Fruit fly (Drosophila melanogaster) whole organism, embryonic: ENCODE data around the gene CG1738.
A peak's percentile ranks its signal among the peaks of the same experiment; 100 is the strongest.

Experiments
- B-H1 ChIP-seq: fragments of 200-800 bp; sonication (Bioruptor generic); IDR thresholded peaks from 3 replicates; pipeline ENCODE4 v1.3.6; 2022; ENCODE audit warnings: missing biosample characterization, missing genetic modification characterization
- CG10147 ChIP-seq: fragments of 200-800 bp; sonication (Bioruptor generic); optimal IDR thresholded peaks from 2 replicates; lab custom pipeline; 2019; ENCODE audit warnings: missing biosample characterization, mild to moderate bottlenecking, missing genetic modification characterization, moderate library complexity
- CG11456 ChIP-seq: fragments of 200-800 bp; sonication (Bioruptor generic); IDR thresholded peaks from 3 replicates; pipeline ENCODE4 v1.3.6; 2022; ENCODE audit warnings: missing biosample characterization, missing genetic modification characterization
- CG11560 ChIP-seq: fragments of 200-800 bp; sonication (Bioruptor generic); IDR thresholded peaks from 3 replicates; pipeline ENCODE4 v1.3.6; 2022; ENCODE audit warnings: missing biosample characterization, missing genetic modification characterization
- CG12391 ChIP-seq: fragments of 200-800 bp; sonication (Bioruptor generic); optimal IDR thresholded peaks from 3 replicates; lab custom pipeline; 2018; ENCODE audit warnings: missing biosample characterization, mild to moderate bottlenecking, missing genetic modification characterization, moderate library complexity
- CG14014 ChIP-seq: fragments of 200-800 bp; sonication (Bioruptor generic); IDR thresholded peaks from 2 replicates; pipeline ENCODE4 v1.3.6; 2022; ENCODE audit warnings: missing biosample characterization, missing genetic modification characterization
- CG15479 ChIP-seq: fragments of 200-800 bp; sonication (Bioruptor generic); optimal IDR thresholded peaks from 3 replicates; lab custom pipeline; 2019; ENCODE audit warnings: missing biosample characterization, mild to moderate bottlenecking, missing genetic modification characterization, moderate library complexity
- CG16779 ChIP-seq: fragments of 200-800 bp; sonication (Bioruptor generic); IDR thresholded peaks from 2 replicates; pipeline ENCODE4 v1.3.6; 2022; ENCODE audit warnings: missing biosample characterization, missing genetic modification characterization
- CG2875 ChIP-seq: fragments of 200-800 bp; sonication (Bioruptor generic); optimal IDR thresholded peaks from 2 replicates; lab custom pipeline; 2017; ENCODE audit warnings: missing biosample characterization, mild to moderate bottlenecking, missing genetic modification characterization, missing genetic modification reagents
- CG31441 ChIP-seq: fragments of 200-800 bp; sonication (Bioruptor generic); IDR thresholded peaks from 2 replicates; pipeline ENCODE4 v1.3.6; 2022; ENCODE audit warnings: missing biosample characterization, missing genetic modification characterization
- CG3163 ChIP-seq: fragments of 200-800 bp; sonication (Bioruptor generic); optimal IDR thresholded peaks from 3 replicates; lab custom pipeline; 2016; ENCODE audit warnings: missing biosample characterization, missing genetic modification characterization
- CG33557 ChIP-seq: fragments of 200-800 bp; sonication (Bioruptor generic); optimal IDR thresholded peaks from 2 replicates; lab custom pipeline; 2019; ENCODE audit warnings: missing biosample characterization, mild to moderate bottlenecking, missing genetic modification characterization, moderate library complexity
- CG4282 ChIP-seq: fragments of 200-800 bp; sonication (Bioruptor generic); optimal IDR thresholded peaks from 2 replicates; lab custom pipeline; 2016; ENCODE audit warnings: missing biosample characterization, missing genetic modification characterization
- CG6689 ChIP-seq: fragments of 200-800 bp; sonication (Bioruptor generic); IDR thresholded peaks from 2 replicates; pipeline ENCODE4 v1.3.6; 2022; ENCODE audit warnings: missing biosample characterization, missing genetic modification characterization
- CG7357 ChIP-seq: fragments of 200-800 bp; sonication (Bioruptor generic); IDR thresholded peaks from 3 replicates; pipeline ENCODE4 v1.3.6; 2022; ENCODE audit warnings: missing biosample characterization, missing genetic modification characterization
- CG8359 ChIP-seq: fragments of 200-800 bp; sonication (Bioruptor generic); optimal IDR thresholded peaks from 2 replicates; lab custom pipeline; 2017; ENCODE audit warnings: missing biosample characterization, mild to moderate bottlenecking, missing genetic modification characterization, borderline replicate concordance
- CTCF ChIP-seq: fragments of 200-800 bp; sonication (Bioruptor generic); optimal IDR thresholded peaks from 2 replicates; lab custom pipeline; 2017; ENCODE audit warnings: missing biosample characterization, mild to moderate bottlenecking, missing genetic modification characterization, moderate library complexity
- Doc3 ChIP-seq: fragments of 200-800 bp; sonication (Bioruptor generic); IDR thresholded peaks from 3 replicates; pipeline ENCODE4 v1.3.6; 2022; ENCODE audit warnings: missing biosample characterization, missing genetic modification characterization; ENCODE audit not compliant: partially characterized antibody
- Dp ChIP-seq: fragments of 200-800 bp; sonication (Bioruptor generic); optimal IDR thresholded peaks from 2 replicates; lab custom pipeline; 2018; ENCODE audit warnings: missing biosample characterization, mild to moderate bottlenecking, missing genetic modification characterization, moderate library complexity
- Gug ChIP-seq: fragments of 200-800 bp; sonication (Bioruptor generic); IDR thresholded peaks from 4 replicates; pipeline ENCODE4 v1.3.6; 2022; ENCODE audit warnings: missing biosample characterization, missing genetic modification characterization
- HmgD ChIP-seq: fragments of 200-800 bp; sonication (Bioruptor generic); optimal IDR thresholded peaks from 3 replicates; lab custom pipeline; 2016; ENCODE audit warnings: missing biosample characterization, missing genetic modification characterization
- HmgZ ChIP-seq: fragments of 200-800 bp; sonication (Bioruptor generic); optimal IDR thresholded peaks from 2 replicates; lab custom pipeline; 2018; ENCODE audit warnings: missing biosample characterization, mild to moderate bottlenecking, missing genetic modification characterization
- Hr78 ChIP-seq, 2 experiments: fragments of 200-800 bp in 1 of 2; fragments of >200 bp in 1 of 2; sonication (Bioruptor generic) in 1 of 2; optimal IDR thresholded peaks; 2 replicates each; lab custom pipeline; 2017 to 2019; ENCODE audit warnings: missing biosample characterization in 2 of 2, missing genetic modification characterization in 2 of 2, mild to moderate bottlenecking in 1 of 2, moderate library complexity in 1 of 2
- Hsf ChIP-seq: fragments of 200-800 bp; sonication (Bioruptor generic); optimal IDR thresholded peaks from 3 replicates; lab custom pipeline; 2016; ENCODE audit warnings: missing biosample characterization, missing genetic modification characterization
- Mad ChIP-seq: fragments of 200-800 bp; sonication (Bioruptor generic); optimal IDR thresholded peaks from 2 replicates; lab custom pipeline; 2016; ENCODE audit warnings: missing biosample characterization, missing genetic modification characterization
- NfI ChIP-seq: fragments of 200-800 bp; sonication (Bioruptor generic); optimal IDR thresholded peaks from 3 replicates; lab custom pipeline; 2018; ENCODE audit warnings: missing biosample characterization, mild to moderate bottlenecking, missing genetic modification characterization, moderate library complexity
- Opbp ChIP-seq: fragments of 200-800 bp; sonication (Bioruptor generic); IDR thresholded peaks from 3 replicates; pipeline ENCODE4 v1.3.6; 2022; ENCODE audit warnings: missing biosample characterization, missing genetic modification characterization; ENCODE audit not compliant: partially characterized antibody
- ac ChIP-seq: fragments of 200-800 bp; sonication (Bioruptor generic); optimal IDR thresholded peaks from 3 replicates; lab custom pipeline; 2017; ENCODE audit warnings: missing biosample characterization, mild to moderate bottlenecking, missing genetic modification characterization
- al ChIP-seq: fragments of 200-800 bp; sonication (Bioruptor generic); IDR thresholded peaks from 2 replicates; pipeline ENCODE4 v1.3.6; 2022; ENCODE audit warnings: missing biosample characterization, missing genetic modification characterization
- bcd ChIP-seq: fragments of 200-800 bp; sonication (Bioruptor generic); optimal IDR thresholded peaks from 2 replicates; lab custom pipeline; 2017; ENCODE audit warnings: missing biosample characterization, mild to moderate bottlenecking, missing genetic modification characterization
- cato ChIP-seq: fragments of 200-800 bp; sonication (Bioruptor generic); optimal IDR thresholded peaks from 2 replicates; lab custom pipeline; 2016; ENCODE audit warnings: missing biosample characterization, missing genetic modification characterization, borderline replicate concordance
- caup ChIP-seq: fragments of 200-800 bp; sonication (Bioruptor generic); optimal IDR thresholded peaks from 3 replicates; lab custom pipeline; 2017; ENCODE audit warnings: missing biosample characterization, mild to moderate bottlenecking, missing genetic modification characterization, moderate library complexity; ENCODE audit not compliant: severe bottlenecking
- ci ChIP-seq: fragments of 200-800 bp; sonication (Bioruptor generic); IDR thresholded peaks from 3 replicates; pipeline ENCODE4 v1.3.6; 2022; ENCODE audit warnings: missing biosample characterization, missing genetic modification characterization
- crol ChIP-seq: fragments of 200-800 bp; sonication (Bioruptor generic); IDR thresholded peaks from 2 replicates; pipeline ENCODE4 v1.3.6; 2022; ENCODE audit warnings: missing biosample characterization, missing genetic modification characterization
- fru ChIP-seq: fragments of >200 bp; optimal IDR thresholded peaks from 2 replicates; lab custom pipeline; 2017
- gce ChIP-seq: fragments of 200-800 bp; sonication (Bioruptor generic); IDR thresholded peaks from 3 replicates; pipeline ENCODE4 v1.3.6; 2022; ENCODE audit warnings: missing biosample characterization, missing genetic modification characterization
- grau ChIP-seq: fragments of 200-800 bp; optimal IDR thresholded peaks from 3 replicates; lab custom pipeline; 2019; ENCODE audit warnings: missing biosample characterization, mild to moderate bottlenecking, missing genetic modification characterization, moderate library complexity
- ind ChIP-seq: fragments of 200-800 bp; sonication (Bioruptor generic); optimal IDR thresholded peaks from 3 replicates; lab custom pipeline; 2016; ENCODE audit warnings: missing biosample characterization, missing genetic modification characterization
- lmd ChIP-seq: fragments of 200-800 bp; sonication (Bioruptor generic); IDR thresholded peaks from 2 replicates; pipeline ENCODE4 v1.3.6; 2022; ENCODE audit warnings: missing biosample characterization, missing genetic modification characterization
- oc ChIP-seq: fragments of 200-800 bp; sonication (Bioruptor generic); optimal IDR thresholded peaks from 2 replicates; lab custom pipeline; 2018; ENCODE audit warnings: missing biosample characterization, mild to moderate bottlenecking, missing genetic modification characterization, moderate library complexity
- phol ChIP-seq: fragments of 200-800 bp; sonication (Bioruptor generic); optimal IDR thresholded peaks from 3 replicates; lab custom pipeline; 2018; ENCODE audit warnings: missing biosample characterization, mild to moderate bottlenecking, missing genetic modification characterization, moderate library complexity
- ranshi ChIP-seq: fragments of 200-800 bp; sonication (Bioruptor generic); IDR thresholded peaks from 2 replicates; pipeline ENCODE4 v1.3.6; 2022; ENCODE audit warnings: missing biosample characterization, missing genetic modification characterization
- slbo ChIP-seq: fragments of 200-800 bp; sonication (Bioruptor generic); IDR thresholded peaks from 2 replicates; pipeline ENCODE4 v1.3.6; 2022; ENCODE audit warnings: missing biosample characterization, missing genetic modification characterization
- slp2 ChIP-seq: fragments of 200-800 bp; sonication (Bioruptor generic); optimal IDR thresholded peaks from 2 replicates; lab custom pipeline; 2016; ENCODE audit warnings: missing biosample characterization, missing genetic modification characterization
- sqz ChIP-seq: fragments of 200-800 bp; sonication (Bioruptor generic); optimal IDR thresholded peaks from 3 replicates; lab custom pipeline; 2018; ENCODE audit warnings: missing biosample characterization, mild to moderate bottlenecking, missing genetic modification characterization
- sr ChIP-seq: fragments of 200-800 bp; sonication (Bioruptor generic); IDR thresholded peaks from 3 replicates; pipeline ENCODE4 v1.3.6; 2022; ENCODE audit warnings: missing biosample characterization, missing genetic modification characterization
- ttk ChIP-seq: fragments of 200-800 bp; sonication (Bioruptor generic); IDR thresholded peaks from 2 replicates; pipeline ENCODE4 v2.1.2; 2022; ENCODE audit warnings: missing biosample characterization, missing genetic modification characterization
- wor ChIP-seq: fragments of 200-800 bp; sonication (Bioruptor generic); IDR thresholded peaks from 2 replicates; pipeline ENCODE4 v1.3.6; 2022; ENCODE audit warnings: missing biosample characterization, missing genetic modification characterization
- zen2 ChIP-seq: fragments of 200-800 bp; sonication (Bioruptor generic); IDR thresholded peaks from 3 replicates; pipeline ENCODE4 v1.3.6; 2022; ENCODE audit warnings: missing biosample characterization, missing genetic modification characterization; ENCODE audit not compliant: partially characterized antibody
- zfh2 ChIP-seq: fragments of 200-800 bp; sonication (Bioruptor generic); optimal IDR thresholded peaks from 2 replicates; lab custom pipeline; 2016; ENCODE audit warnings: missing biosample characterization, missing genetic modification characterization

CG1738 gene

DNA sequence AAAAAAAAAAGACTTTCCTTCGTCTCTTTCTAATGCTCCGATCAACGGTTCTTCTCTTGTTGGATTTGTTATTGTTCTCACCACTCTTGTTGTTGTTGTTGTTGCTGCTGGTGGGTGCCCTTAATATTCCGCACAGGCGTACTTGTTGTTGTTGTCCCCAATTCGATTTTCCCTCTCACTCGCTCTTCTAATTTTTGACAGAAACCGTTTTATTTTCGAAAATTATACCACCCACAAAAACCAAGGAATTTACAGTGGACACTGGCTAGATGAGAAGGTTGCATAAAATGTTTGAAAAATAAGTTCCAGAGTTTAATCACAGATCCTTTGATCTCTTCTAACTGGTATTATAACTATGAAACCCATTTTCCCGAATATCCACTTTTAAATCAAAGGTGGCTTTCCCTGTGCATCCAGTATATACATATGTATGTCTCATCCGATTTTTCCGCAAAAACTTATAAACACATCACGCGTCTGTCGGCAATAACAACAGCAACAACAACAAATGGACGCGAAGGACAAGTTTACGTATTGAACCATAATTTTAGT lies 42.6 kb downstream of the CG1738 start:
- TF ChIP-seq al (peak; percentile 75; the same call in 1 of the 2 replicates), zen2 (GFP tag; lab: Robert Waterston, UW) (no peak), Opbp (GFP tag; lab: Robert Waterston, UW) (no peak), wor (GFP tag; lab: Robert Waterston, UW) (peak; percentile 35; the same call in 1 of the 2 replicates), Hsf (peak; percentile 30), ttk (GFP tag; lab: Robert Waterston, UW) (peak; percentile 42), CG11560 (peak; percentile 46; the same call in 1 of the 3 replicates), Hr78 (GFP tag; optimal IDR thresholded peaks at IDR 0.05; lab: Kevin White, UChicago) (no peak), caup (peak; percentile 52), HmgZ (tag; lab: Kevin White, UChicago) (peak; percentile 26), HmgD (GFP tag; lab: Kevin White, UChicago) (no peak), Mad (GFP tag; lab: Kevin White, UChicago) (no peak), CG15479 (GFP tag; lab: Kevin White, UChicago) (no peak), ind (GFP tag; lab: Kevin White, UChicago) (peak; percentile 45), sqz (no peak), sr (peak; percentile 58; the same call in 2 of the 3 replicates), crol (no peak), Dp (GFP tag; lab: Kevin White, UChicago) (no peak), lmd (GFP tag; lab: Robert Waterston, UW) (peak; percentile 73; the same call in 1 of the 2 replicates), ac (GFP tag; lab: Kevin White, UChicago) (no peak), Doc3 (no peak), CG11456 (peak; percentile 75; the same call in 2 of the 3 replicates), CG16779 (GFP tag; lab: Robert Waterston, UW) (0 out of 2 replicates have a peak, but pooled peaks have one; percentile 17), bcd (GFP tag; lab: Kevin White, UChicago) (peak; percentile 20), CG31441 (GFP tag; lab: Robert Waterston, UW) (no peak), CG3163 (GFP tag; lab: Kevin White, UChicago) (no peak), CG2875 (GFP tag; lab: Kevin White, UChicago) (no peak), CG6689 (GFP tag; lab: Robert Waterston, UW) (peak; percentile 53), zfh2 (peak; percentile 41), CG7357 (GFP tag; lab: Robert Waterston, UW) (peak; percentile 53; the same call in 2 of the 3 replicates), oc (tag; lab: Kevin White, UChicago) (no peak), CG33557 (GFP tag; lab: Kevin White, UChicago) (no peak), CG10147 (GFP tag; lab: Kevin White, UChicago) (no peak), cato (GFP tag; lab: Kevin White, UChicago) (no peak), ci (GFP tag; lab: Robert Waterston, UW) (peak; percentile 44; the same call in 1 of the 3 replicates), NfI (GFP tag; lab: Kevin White, UChicago) (peak; percentile 31), Gug (GFP tag; lab: Robert Waterston, UW) (peak; percentile 63; the same call in 3 of the 4 replicates), phol (tag; lab: Kevin White, UChicago) (peak; percentile 18), CG12391 (peak; percentile 5), B-H1 (GFP tag; lab: Robert Waterston, UW) (peak; percentile 55; the same call in 1 of the 3 replicates), fru (no peak), CTCF (GFP tag; lab: Kevin White, UChicago) (no peak), gce (no peak; the same call in 2 of the 3 replicates), CG4282 (GFP tag; lab: Kevin White, UChicago) (no peak), slp2 (GFP tag; lab: Kevin White, UChicago) (no peak), slbo (peak; percentile 85), CG14014 (GFP tag; lab: Robert Waterston, UW) (peak; percentile 50; the same call in 1 of the 2 replicates), ranshi (GFP tag; lab: Robert Waterston, UW) (peak; percentile 74), CG8359 (no peak), grau (tag; lab: Kevin White, UChicago) (peak; percentile 86)
